Fruit fly (Drosophila melanogaster): ENCODE results near the gene RpS19a.

RpS19a gene

DNA sequence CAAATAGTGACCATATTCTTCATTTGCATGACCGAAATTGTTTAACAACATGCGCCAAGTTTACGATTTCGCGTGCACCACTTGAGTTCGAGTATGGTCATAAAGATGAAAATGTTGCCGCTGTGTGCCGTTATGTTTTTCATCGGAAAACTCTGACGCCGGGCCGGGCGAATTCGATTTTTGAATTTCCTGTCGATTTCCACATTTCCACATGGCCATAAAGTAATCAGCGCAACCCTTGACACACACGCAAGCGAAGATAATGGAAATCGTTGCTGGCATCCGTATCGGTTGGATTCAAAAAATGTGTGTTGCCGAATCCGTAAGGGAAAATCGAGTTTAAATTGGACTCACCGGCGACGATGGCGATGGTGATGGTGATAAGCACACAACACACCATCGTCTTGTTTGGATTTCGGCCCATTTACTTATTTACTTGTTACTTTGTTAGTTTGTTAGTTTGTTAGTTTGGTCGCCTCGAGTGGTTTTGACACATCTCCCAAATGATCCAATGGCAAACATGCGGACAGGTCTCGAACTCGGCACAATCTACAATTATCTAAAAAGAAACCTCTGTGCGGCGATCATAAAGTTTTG lies 6.9 kb downstream of the RpS19a start (continued):
- no peak for TF ChIP-seq CG9932 (GFP tag; IDR thresholded peaks at IDR 0.05)
- peak; percentile 48 for TF ChIP-seq CG12071 (GFP tag; optimal IDR thresholded peaks at IDR 0.05)
- peak; percentile 48 for TF ChIP-seq CG4328 (GFP tag; optimal IDR thresholded peaks at IDR 0.05)
- TF ChIP-seq schlank (tag; optimal IDR thresholded peaks at IDR 0.05), result no peak
- TF ChIP-seq repo (GFP tag; optimal IDR thresholded peaks at IDR 0.05), result no peak
- no peak for TF ChIP-seq Drgx (GFP tag; IDR thresholded peaks at IDR 0.05)
- peak; percentile 83 for TF ChIP-seq Med (GFP tag)
- peak; percentile 40 for TF ChIP-seq CG8359 (GFP tag; optimal IDR thresholded peaks at IDR 0.05; ENCODE audit: borderline replicate concordance)
- TF ChIP-seq ind (GFP tag; optimal IDR thresholded peaks at IDR 0.05), result no peak
- TF ChIP-seq Neu2 (GFP tag; optimal IDR thresholded peaks at IDR 0.05; ENCODE audit: borderline replicate concordance), result no peak
- peak; percentile 37; the same call in 1 of the 3 replicates for TF ChIP-seq CG11695 (GFP tag; IDR thresholded peaks at IDR 0.05)
- no peak for TF ChIP-seq Ets65A (GFP tag)
- TF ChIP-seq bigmax (GFP tag; optimal IDR thresholded peaks at IDR 0.05), result no peak
- peak; percentile 54 for TF ChIP-seq CG11723 (GFP tag; optimal IDR thresholded peaks at IDR 0.05)
- no peak for TF ChIP-seq CG6765 (GFP tag; optimal IDR thresholded peaks at IDR 0.05)
- no peak for TF ChIP-seq Sry-β (GFP tag; optimal IDR thresholded peaks at IDR 0.05)
- TF ChIP-seq CG10267 (tag; optimal IDR thresholded peaks at IDR 0.05), result no peak
- peak; percentile 55 for TF ChIP-seq CG12219 (GFP tag; optimal IDR thresholded peaks at IDR 0.05)
- TF ChIP-seq CG2875 (GFP tag; optimal IDR thresholded peaks at IDR 0.05), result peak; percentile 80
- no peak for TF ChIP-seq slp2 (GFP tag; optimal IDR thresholded peaks at IDR 0.05)
- no peak for TF ChIP-seq CG1792 (GFP tag; optimal IDR thresholded peaks at IDR 0.05)
- peak; percentile 27 for TF ChIP-seq CG34376 (GFP tag; optimal IDR thresholded peaks at IDR 0.05)
- no peak for TF ChIP-seq CG12299 (tag; optimal IDR thresholded peaks at IDR 0.05)
- peak; percentile 15 for TF ChIP-seq pfk (GFP tag; optimal IDR thresholded peaks at IDR 0.05)
- no peak for TF ChIP-seq bowl (GFP tag; IDR thresholded peaks at IDR 0.05)
- TF ChIP-seq CG11456 (GFP tag; IDR thresholded peaks at IDR 0.05), result no peak
- TF ChIP-seq CG14014 (GFP tag; IDR thresholded peaks at IDR 0.05), result peak; percentile 40; the same call in 1 of the 2 replicates
- no peak for TF ChIP-seq ato (GFP tag; IDR thresholded peaks at IDR 0.05; ENCODE audit: partially characterized antibody)
- TF ChIP-seq Hsf (GFP tag; optimal IDR thresholded peaks at IDR 0.05), result no peak
- TF ChIP-seq CG1529 (GFP tag; optimal IDR thresholded peaks at IDR 0.05), result peak; percentile 52
- TF ChIP-seq CG15479 (GFP tag; optimal IDR thresholded peaks at IDR 0.05), result peak; percentile 52
- no peak for TF ChIP-seq Dek (tag; optimal IDR thresholded peaks at IDR 0.05)
- TF ChIP-seq CG17186 (GFP tag; optimal IDR thresholded peaks at IDR 0.05), result no peak
- no peak for TF ChIP-seq ems (GFP tag; optimal IDR thresholded peaks at IDR 0.05)
- TF ChIP-seq CG6683 (GFP tag; optimal IDR thresholded peaks at IDR 0.05), result no peak
- peak; percentile 59 for TF ChIP-seq CG12236 (GFP tag; optimal IDR thresholded peaks at IDR 0.05)
- TF ChIP-seq ERR (GFP tag; optimal IDR thresholded peaks at IDR 0.05), result no peak
- TF ChIP-seq CG11398 (GFP tag; optimal IDR thresholded peaks at IDR 0.05), result peak; percentile 65
- TF ChIP-seq D19B (GFP tag; optimal IDR thresholded peaks at IDR 0.05), result no peak
- TF ChIP-seq croc (GFP tag; conservative IDR thresholded peaks at IDR 0.05), result no peak
- TF ChIP-seq run (tag; optimal IDR thresholded peaks at IDR 0.05), result peak; percentile 73
- TF ChIP-seq ci (GFP tag; IDR thresholded peaks at IDR 0.05), result peak; percentile 83
- TF ChIP-seq CG6813 (GFP tag; optimal IDR thresholded peaks at IDR 0.05), result peak; percentile 83
- no peak for TF ChIP-seq gsb (GFP tag; IDR thresholded peaks at IDR 0.05)
- no peak for TF ChIP-seq CG9215 (GFP tag; IDR thresholded peaks at IDR 0.05)
- TF ChIP-seq NFAT (GFP tag; IDR thresholded peaks at IDR 0.05), result no peak
- TF ChIP-seq Tbp (GFP tag; optimal IDR thresholded peaks at IDR 0.05), result no peak
- TF ChIP-seq Ssrp (tag; optimal IDR thresholded peaks at IDR 0.05), result no peak
- no peak for TF ChIP-seq phol (tag; optimal IDR thresholded peaks at IDR 0.05)
- peak; percentile 54 for TF ChIP-seq CG1233 (GFP tag; optimal IDR thresholded peaks at IDR 0.05)
- TF ChIP-seq CG43689 (GFP tag; IDR thresholded peaks at IDR 0.05), result no peak
